Fruit fly (Drosophila melanogaster): ENCODE results near the gene CG13622.

- TF ChIP-seq h (optimal IDR thresholded peaks at IDR 0.05) (no peak), ttk (optimal IDR thresholded peaks at IDR 0.05) (no peak)
Observed at dm6 chr3R:24557020-24557465, 33.6 kb upstream of the CG13622 start.
